Fruit fly (Drosophila melanogaster): ENCODE data around the gene Srp54k.

Gene Srp54k

DNA sequence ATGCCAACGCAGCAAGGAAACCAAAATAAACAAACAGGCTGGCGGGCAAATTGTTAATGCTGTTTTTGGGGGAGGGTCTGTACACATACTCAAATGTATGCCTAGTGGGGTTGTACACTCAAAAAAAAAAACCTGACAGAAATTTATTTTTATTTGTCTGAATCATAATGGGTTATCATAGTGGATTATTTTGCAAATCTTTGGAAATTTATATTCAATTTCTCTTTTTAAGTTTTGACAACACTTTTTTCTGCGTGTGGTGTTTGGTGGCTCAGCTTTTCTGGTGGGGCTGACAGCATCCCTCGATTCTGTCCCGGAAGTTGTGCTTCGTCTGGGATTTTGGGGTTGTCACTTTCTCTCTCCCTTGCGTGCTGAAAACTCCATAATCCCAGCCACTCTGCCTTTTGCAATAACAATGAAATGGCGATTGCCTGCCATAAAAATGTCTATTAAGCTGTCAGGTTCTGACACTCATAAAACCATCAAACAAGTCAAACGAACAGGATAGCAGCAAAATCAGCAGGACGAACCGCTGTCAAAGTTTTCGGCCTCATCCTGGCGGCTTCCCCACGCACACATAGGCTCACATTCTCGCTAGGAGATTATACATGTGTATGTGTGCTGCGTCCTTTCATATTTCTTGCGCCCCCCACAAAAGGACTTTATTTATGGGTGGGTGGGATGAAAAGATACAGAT lies 2.6 kb downstream of the Srp54k start (continued):
- peak; percentile 69 for TF ChIP-seq CG4730 (GFP tag; IDR thresholded peaks at IDR 0.05)
- peak; percentile 41 for TF ChIP-seq run (tag; optimal IDR thresholded peaks at IDR 0.05)
- TF ChIP-seq inv (GFP tag; IDR thresholded peaks at IDR 0.05; ENCODE audit: partially characterized antibody) = no peak
- TF ChIP-seq CG12769 (tag; optimal IDR thresholded peaks at IDR 0.05) = no peak
- 0 out of 2 replicates have a peak, but pooled peaks have one; percentile 58 for TF ChIP-seq dimm (GFP tag; IDR thresholded peaks at IDR 0.05)
- no peak for TF ChIP-seq Abd-B (GFP tag; optimal IDR thresholded peaks at IDR 0.05)
- peak; percentile 53 for TF ChIP-seq Six4 (GFP tag; optimal IDR thresholded peaks at IDR 0.05)
- TF ChIP-seq ara (GFP tag; IDR thresholded peaks at IDR 0.05) = peak; percentile 69
- peak; percentile 67 for TF ChIP-seq pum (GFP tag; optimal IDR thresholded peaks at IDR 0.05)
- TF ChIP-seq CG8359 (GFP tag; optimal IDR thresholded peaks at IDR 0.05; ENCODE audit: borderline replicate concordance) = no peak
- TF ChIP-seq HmgD (GFP tag; optimal IDR thresholded peaks at IDR 0.05) = no peak
- TF ChIP-seq lab (GFP tag; optimal IDR thresholded peaks at IDR 0.05) = peak; percentile 91
- peak; percentile 76 for TF ChIP-seq scrt (GFP tag; optimal IDR thresholded peaks at IDR 0.05)
- no peak for TF ChIP-seq ab (GFP tag; optimal IDR thresholded peaks at IDR 0.05)
- TF ChIP-seq btn (GFP tag; optimal IDR thresholded peaks at IDR 0.05) = peak; percentile 50
- peak; percentile 82 for TF ChIP-seq Xbp1 (GFP tag; optimal IDR thresholded peaks at IDR 0.05)
- TF ChIP-seq croc (GFP tag; conservative IDR thresholded peaks at IDR 0.05) = peak; percentile 53; the same call in 2 of the 3 replicates
- TF ChIP-seq sna (GFP tag; IDR thresholded peaks at IDR 0.05; ENCODE audit: partially characterized antibody) = no peak
- TF ChIP-seq Sry-δ (GFP tag; optimal IDR thresholded peaks at IDR 0.05) = peak; percentile 34
- no peak for TF ChIP-seq YL-1 (GFP tag; optimal IDR thresholded peaks at IDR 0.05)
- peak; percentile 87 for TF ChIP-seq Ptx1 (GFP tag; IDR thresholded peaks at IDR 0.05)
- peak; percentile 60 for TF ChIP-seq B-H1 (GFP tag; IDR thresholded peaks at IDR 0.05)
- peak; percentile 49 for TF ChIP-seq CG8944 (GFP tag; optimal IDR thresholded peaks at IDR 0.05)
- TF ChIP-seq ems (GFP tag; optimal IDR thresholded peaks at IDR 0.05) = peak; percentile 20
- peak; percentile 57 for TF ChIP-seq CG6254 (GFP tag; optimal IDR thresholded peaks at IDR 0.05)
- peak; percentile 65 for TF ChIP-seq oc (tag; optimal IDR thresholded peaks at IDR 0.05)
- TF ChIP-seq CG2875 (GFP tag; optimal IDR thresholded peaks at IDR 0.05) = peak; percentile 39
- 0 out of 3 replicates have a peak, but pooled peaks have one; percentile 44 for TF ChIP-seq CG2199 (GFP tag; IDR thresholded peaks at IDR 0.05)
- TF ChIP-seq da (GFP tag; optimal IDR thresholded peaks at IDR 0.05) = no peak
- peak; percentile 77 for TF ChIP-seq H15 (GFP tag; IDR thresholded peaks at IDR 0.05)
- peak; percentile 84 for TF ChIP-seq Ada2b (GFP tag; IDR thresholded peaks at IDR 0.05)
- TF ChIP-seq pb (GFP tag; optimal IDR thresholded peaks at IDR 0.05) = peak; percentile 65
- TF ChIP-seq CG7357 (GFP tag; IDR thresholded peaks at IDR 0.05) = no peak; the same call in 1 of the 3 replicates
- peak in 1 of 2 experiments; percentile 19 for TF ChIP-seq crp (GFP tag; optimal IDR thresholded peaks at IDR 0.05)
- TF ChIP-seq CG11085 (GFP tag; IDR thresholded peaks at IDR 0.05) = peak; percentile 69; the same call in 1 of the 2 replicates
- peak; percentile 64 for TF ChIP-seq cas (GFP tag; IDR thresholded peaks at IDR 0.05)
- TF ChIP-seq Atf3 (GFP tag; optimal IDR thresholded peaks at IDR 0.05) = no peak
- peak; percentile 2 for TF ChIP-seq Spps (tag; optimal IDR thresholded peaks at IDR 0.05)
- TF ChIP-seq pita (GFP tag; optimal IDR thresholded peaks at IDR 0.05) = no peak
- peak; percentile 48 for TF ChIP-seq CG18476 (GFP tag; optimal IDR thresholded peaks at IDR 0.05)
- TF ChIP-seq klu (GFP tag; IDR thresholded peaks at IDR 0.05) = peak; percentile 44; the same call in 1 of the 2 replicates
- peak; percentile 59 for TF ChIP-seq Dip3 (GFP tag; optimal IDR thresholded peaks at IDR 0.05)
- peak; percentile 76 for TF ChIP-seq CG7372 (GFP tag; IDR thresholded peaks at IDR 0.05)
- TF ChIP-seq E2f2 (GFP tag; IDR thresholded peaks at IDR 0.05) = no peak; the same call in 1 of the 2 replicates
- TF ChIP-seq D (optimal IDR thresholded peaks at IDR 0.05) = no peak
- TF ChIP-seq D (GFP tag; optimal IDR thresholded peaks at IDR 0.05) = peak; percentile 46
- TF ChIP-seq CG18011 (GFP tag; optimal IDR thresholded peaks at IDR 0.05) = peak; percentile 49
- TF ChIP-seq Adf1 (GFP tag; IDR thresholded peaks at IDR 0.05) = peak; percentile 46
- TF ChIP-seq NfI (GFP tag; optimal IDR thresholded peaks at IDR 0.05) = peak; percentile 61
- no peak for TF ChIP-seq luna (GFP tag; optimal IDR thresholded peaks at IDR 0.05)

Data from whole organism, embryonic.